Fruit fly (Drosophila melanogaster) whole organism, wandering third instar larva: ENCODE measurements around the gene CG14282.

Experiments used
- Abd-B ChIP-seq: fragments of >200 bp; optimal IDR thresholded peaks from 2 replicates; lab custom pipeline; 2017; ENCODE audit warnings: missing biosample characterization, missing genetic modification characterization
- CG32264 ChIP-seq: fragments of 200-800 bp; sonication (Bioruptor generic); optimal IDR thresholded peaks from 2 replicates; lab custom pipeline; 2016; ENCODE audit warnings: missing biosample characterization, missing genetic modification characterization
- CG9705 ChIP-seq: fragments of 200-800 bp; sonication (Bioruptor generic); optimal IDR thresholded peaks from 2 replicates; lab custom pipeline; 2018; ENCODE audit warnings: missing biosample characterization, mild to moderate bottlenecking, missing genetic modification characterization
- CrebA ChIP-seq: fragments of 200-800 bp; sonication (Bioruptor generic); optimal IDR thresholded peaks from 2 replicates; lab custom pipeline; 2016; ENCODE audit warnings: missing biosample characterization, mild to moderate bottlenecking, missing genetic modification characterization, borderline replicate concordance
- Dfd ChIP-seq: fragments of >200 bp; optimal IDR thresholded peaks from 2 replicates; lab custom pipeline; 2017; ENCODE audit warnings: missing biosample characterization, missing genetic modification characterization
- Dif ChIP-seq: fragments of 200-275, 200-300 bp; sonication (Bioruptor generic); optimal IDR thresholded peaks from 2 replicates; lab custom pipeline; 2018; ENCODE audit warnings: missing biosample characterization, missing genetic modification characterization; ENCODE audit not compliant: partially characterized antibody
- GATAd ChIP-seq: sonication (Bioruptor generic); optimal IDR thresholded peaks from 2 replicates; lab custom pipeline; 2016; ENCODE audit warnings: missing biosample characterization, missing genetic modification characterization
- HLH106 ChIP-seq: fragments of 200-800 bp; optimal IDR thresholded peaks from 3 replicates; lab custom pipeline; 2019; ENCODE audit warnings: missing biosample characterization, mild to moderate bottlenecking, missing genetic modification characterization, moderate library complexity
- Hnf4 ChIP-seq: fragments of 200-800 bp; sonication (Bioruptor generic); optimal IDR thresholded peaks from 2 replicates; lab custom pipeline; 2016; ENCODE audit warnings: missing biosample characterization, mild to moderate bottlenecking, missing genetic modification characterization
- Hr78 ChIP-seq: fragments of >200 bp; optimal IDR thresholded peaks from 2 replicates; lab custom pipeline; 2017; ENCODE audit warnings: missing biosample characterization, missing genetic modification characterization
- Hr83 ChIP-seq: fragments of 200-300 bp; sonication (Bioruptor generic); optimal IDR thresholded peaks from 2 replicates; lab custom pipeline; 2016; ENCODE audit warnings: missing biosample characterization, mild to moderate bottlenecking, missing genetic modification characterization, moderate library complexity; ENCODE audit not compliant: poor library complexity, severe bottlenecking
- Jra ChIP-seq: sonication (Bioruptor generic); optimal IDR thresholded peaks from 2 replicates; lab custom pipeline; 2016; ENCODE audit warnings: missing biosample characterization, missing genetic modification characterization
- Mio ChIP-seq: sonication (Bioruptor generic); optimal IDR thresholded peaks from 2 replicates; lab custom pipeline; 2016; ENCODE audit warnings: missing biosample characterization, missing genetic modification characterization
- Myc ChIP-seq: fragments of >200 bp; optimal IDR thresholded peaks from 2 replicates; lab custom pipeline; 2017
- N ChIP-seq: fragments of >200 bp; optimal IDR thresholded peaks from 2 replicates; lab custom pipeline; 2018; ENCODE audit warnings: missing biosample characterization, missing external identifiers, missing genetic modification characterization
- OdsH ChIP-seq: fragments of 200-800 bp; sonication (Bioruptor generic); optimal IDR thresholded peaks from 2 replicates; lab custom pipeline; 2016; ENCODE audit warnings: missing biosample characterization, mild to moderate bottlenecking, missing genetic modification characterization
- Rel ChIP-seq, 2 experiments: fragments of 200-800 bp; sonication (Bioruptor generic) in 1 of 2; optimal IDR thresholded peaks; 2 replicates in 1 of 2; 3 replicates in 1 of 2; lab custom pipeline; 2016 to 2019; ENCODE audit warnings: mild to moderate bottlenecking in 2 of 2, missing biosample characterization in 2 of 2, missing genetic modification characterization in 2 of 2, moderate library complexity in 1 of 2
- Sp1 ChIP-seq: fragments of 200-800 bp; sonication (Bioruptor generic); optimal IDR thresholded peaks from 3 replicates; lab custom pipeline; 2019; ENCODE audit warnings: missing biosample characterization, mild to moderate bottlenecking, missing genetic modification characterization, moderate library complexity
- Vsx2 ChIP-seq: fragments of 200-300, 225-300 bp; sonication (Bioruptor generic); optimal IDR thresholded peaks from 2 replicates; lab custom pipeline; 2018; ENCODE audit warnings: missing biosample characterization, missing genetic modification characterization; ENCODE audit not compliant: partially characterized antibody
- br ChIP-seq: fragments of 200-800 bp; sonication (Bioruptor generic); optimal IDR thresholded peaks from 2 replicates; lab custom pipeline; 2016; ENCODE audit warnings: missing biosample characterization, missing genetic modification characterization
- brk ChIP-seq: fragments of 200-800 bp; sonication (Bioruptor generic); optimal IDR thresholded peaks from 2 replicates; lab custom pipeline; 2016; ENCODE audit warnings: missing biosample characterization, mild to moderate bottlenecking, missing genetic modification characterization
- dl ChIP-seq, 2 experiments: fragments of 175-275, 200-275 bp in 1 of 2; fragments of 200-275 bp in 1 of 2; sonication (Bioruptor generic); optimal IDR thresholded peaks; lab custom pipeline; 2018; ENCODE audit warnings: mild to moderate bottlenecking in 2 of 2, missing biosample characterization in 2 of 2, missing genetic modification characterization in 2 of 2, moderate library complexity in 2 of 2; ENCODE audit not compliant: partially characterized antibody in 2 of 2, insufficient read depth in 1 of 2
- dmrt93B ChIP-seq: fragments of 200-800 bp; sonication (Bioruptor generic); optimal IDR thresholded peaks from 2 replicates; lab custom pipeline; 2018; ENCODE audit warnings: missing biosample characterization, mild to moderate bottlenecking, missing genetic modification characterization
- dsf ChIP-seq: sonication (Bioruptor generic); optimal IDR thresholded peaks from 2 replicates; lab custom pipeline; 2016; ENCODE audit warnings: missing biosample characterization, missing genetic modification characterization, borderline replicate concordance
- ey ChIP-seq: fragments of 200-800 bp; sonication (Bioruptor generic); optimal IDR thresholded peaks from 2 replicates; lab custom pipeline; 2016; ENCODE audit warnings: missing biosample characterization, missing genetic modification characterization
- foxo ChIP-seq, 2 experiments: fragments of 200-800 bp; sonication (Bioruptor generic); optimal IDR thresholded peaks; 2 replicates in 1 of 2; 3 replicates in 1 of 2; lab custom pipeline; 2016 to 2017; ENCODE audit warnings: missing biosample characterization in 2 of 2, missing genetic modification characterization in 2 of 2
- fru ChIP-seq: fragments of 200-800 bp; sonication (Bioruptor generic); optimal IDR thresholded peaks from 3 replicates; lab custom pipeline; 2016; ENCODE audit warnings: missing biosample characterization, mild to moderate bottlenecking, missing genetic modification characterization
- h ChIP-seq: fragments of 200-800 bp; sonication (Bioruptor generic); optimal IDR thresholded peaks from 3 replicates; lab custom pipeline; 2016; ENCODE audit warnings: missing biosample characterization, mild to moderate bottlenecking, missing genetic modification characterization
- jim ChIP-seq: fragments of 175-275, 200-325 bp; sonication (Bioruptor generic); optimal IDR thresholded peaks from 2 replicates; lab custom pipeline; 2016; ENCODE audit warnings: missing biosample characterization, mild to moderate bottlenecking, missing genetic modification characterization
- lola ChIP-seq: fragments of >200 bp; optimal IDR thresholded peaks from 2 replicates; lab custom pipeline; 2017; ENCODE audit warnings: missing biosample characterization, missing genetic modification characterization
- pan ChIP-seq: fragments of >200 bp; optimal IDR thresholded peaks from 2 replicates; lab custom pipeline; 2017
- psq ChIP-seq: fragments of 200-800 bp; sonication (Bioruptor generic); optimal IDR thresholded peaks from 3 replicates; lab custom pipeline; 2017; ENCODE audit warnings: missing biosample characterization, mild to moderate bottlenecking, missing genetic modification characterization, moderate library complexity
- rgr ChIP-seq: fragments of 200-800 bp; sonication (Bioruptor generic); optimal IDR thresholded peaks from 3 replicates; lab custom pipeline; 2016; ENCODE audit warnings: missing biosample characterization, mild to moderate bottlenecking, missing genetic modification characterization
- sage ChIP-seq: fragments of 200-800 bp; sonication (Bioruptor generic); optimal IDR thresholded peaks from 2 replicates; lab custom pipeline; 2016; ENCODE audit warnings: missing biosample characterization, mild to moderate bottlenecking, missing genetic modification characterization
- sv ChIP-seq: fragments of 200-800 bp; sonication (Bioruptor generic); optimal IDR thresholded peaks from 3 replicates; lab custom pipeline; 2016; ENCODE audit warnings: missing biosample characterization, missing genetic modification characterization
- tai ChIP-seq: sonication (Bioruptor generic); optimal IDR thresholded peaks from 2 replicates; lab custom pipeline; 2016; ENCODE audit warnings: missing biosample characterization, missing genetic modification characterization
- usp ChIP-seq: fragments of >200 bp; optimal IDR thresholded peaks from 2 replicates; lab custom pipeline; 2017; ENCODE audit warnings: missing biosample characterization, missing genetic modification characterization
- woc ChIP-seq: sonication (Bioruptor generic); optimal IDR thresholded peaks from 2 replicates; lab custom pipeline; 2016; ENCODE audit warnings: missing biosample characterization, mild to moderate bottlenecking, missing genetic modification characterization

Gene CG14282

DNA sequence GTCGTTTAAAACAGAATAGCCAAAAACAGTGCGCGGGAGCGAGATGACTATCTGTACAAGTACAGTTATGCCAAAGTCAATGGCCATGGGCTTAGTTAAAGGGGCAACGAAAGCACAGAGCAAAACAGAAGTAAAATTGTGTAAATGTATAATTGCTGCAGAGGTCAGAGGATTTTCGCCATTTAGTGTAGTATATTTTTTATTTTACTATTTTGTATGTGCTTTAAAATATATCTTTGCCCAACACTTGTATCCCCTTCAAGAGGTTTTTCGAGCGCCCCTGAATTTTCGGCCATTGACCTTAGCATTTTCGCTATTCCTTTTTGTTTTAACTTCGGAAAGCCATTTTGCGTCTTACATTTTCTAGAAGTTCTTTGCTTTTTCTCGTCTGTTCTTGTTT is 18.8 kb upstream of the CG14282 start:
- TF ChIP-seq jim (GFP tag; lab: Kevin White, UChicago) (no peak), Myc (lab: Kevin White, UChicago) (no peak), sv (GFP tag; lab: Kevin White, UChicago) (no peak), GATAd (GFP tag; lab: Kevin White, UChicago) (no peak), CG9705 (GFP tag; lab: Kevin White, UChicago) (no peak), dl (GFP tag; optimal IDR thresholded peaks at IDR 0.05; lab: Kevin White, UChicago; ENCODE audit: insufficient read depth in 1 of 2, partially characterized antibody in 2 of 2) (no peak)

- no peak for TF ChIP-seq Sp1 (GFP tag; lab: Kevin White, UChicago)
- TF ChIP-seq jim (GFP tag; lab: Kevin White, UChicago), result no peak
Observed at dm6 chr3R:19159778-19160177, 17.0 kb upstream of the CG14282 start, which contains the start of gene CG11779. Gene CG11779 (minus strand): TSS chr3R:19159878.

dm6 chr3R:19162135-19162616 is 14.6 kb upstream of the CG14282 start, which contains the start of the genes CG42359 and Nsun5:
Gene CG42359 (minus strand): TSS chr3R:19162300.
Gene Nsun5 (minus strand): TSS chr3R:19162300.
- TF ChIP-seq CG9705 (GFP tag; lab: Kevin White, UChicago) (peak; percentile 77), br (peak; percentile 86), jim (GFP tag; lab: Kevin White, UChicago) (peak; percentile 35), sv (GFP tag; lab: Kevin White, UChicago) (peak; percentile 84), Jra (GFP tag; lab: Kevin White, UChicago) (peak; percentile 91), usp (GFP tag; lab: Kevin White, UChicago) (no peak), ey (peak; percentile 85), Dfd (GFP tag; lab: Kevin White, UChicago) (no peak), psq (GFP tag; lab: Kevin White, UChicago) (peak; percentile 79), Vsx2 (GFP tag; lab: Kevin White, UChicago) (no peak), GATAd (GFP tag; lab: Kevin White, UChicago) (peak; percentile 15), CrebA (GFP tag; lab: Kevin White, UChicago) (no peak), dl (GFP tag; optimal IDR thresholded peaks at IDR 0.05; lab: Kevin White, UChicago; ENCODE audit: insufficient read depth in 1 of 2, partially characterized antibody in 2 of 2) (no peak), Sp1 (GFP tag; lab: Kevin White, UChicago) (peak; percentile 81), brk (GFP tag; lab: Kevin White, UChicago) (peak; percentile 80), Hr83 (GFP tag; lab: Kevin White, UChicago) (peak; percentile 60), tai (GFP tag; lab: Kevin White, UChicago) (peak; percentile 94), pan (lab: Kevin White, UChicago) (no peak), Dif (no peak), HLH106 (tag; lab: Kevin White, UChicago) (peak; percentile 81), woc (GFP tag; lab: Kevin White, UChicago) (peak; percentile 85), Hr78 (GFP tag; lab: Kevin White, UChicago) (no peak), foxo (GFP tag; optimal IDR thresholded peaks at IDR 0.05; lab: Kevin White, UChicago) (peak; percentile 21 to 91), Myc (lab: Kevin White, UChicago) (peak; percentile 41), rgr (GFP tag; lab: Kevin White, UChicago) (peak; percentile 87), OdsH (GFP tag; lab: Kevin White, UChicago) (peak; percentile 77), Abd-B (GFP tag; lab: Kevin White, UChicago) (no peak), dmrt93B (peak; percentile 65), CG32264 (peak; percentile 54), h (peak; percentile 90), sage (peak; percentile 33), Mio (no peak), dsf (GFP tag; lab: Kevin White, UChicago) (peak; percentile 74), fru (GFP tag; lab: Kevin White, UChicago) (peak; percentile 87), Hnf4 (GFP tag; lab: Kevin White, UChicago) (peak; percentile 89), lola (GFP tag; lab: Kevin White, UChicago) (no peak), Rel (GFP tag; optimal IDR thresholded peaks at IDR 0.05; lab: Kevin White, UChicago) (no peak), Rel (tag; optimal IDR thresholded peaks at IDR 0.05; lab: Kevin White, UChicago) (peak; percentile 92), N (GFP tag; lab: Kevin White, UChicago) (no peak)
